Worm (Caenorhabditis elegans) whole organism, early embryonic: ENCODE data around the gene F44E2.6.
A peak's percentile ranks its signal among the peaks of the same experiment; 100 is the strongest.

Experiments
- B0310.2 ChIP-seq: sonication (generic microtip); optimal IDR thresholded peaks from 2 replicates; lab custom pipeline; 2016; ENCODE audit warnings: mild to moderate bottlenecking, missing genetic modification characterization, missing compliant biosample characterization
- F13C5.2 ChIP-seq: sonication (generic microtip); optimal IDR thresholded peaks from 2 replicates; lab custom pipeline; 2017; ENCODE audit warnings: mild to moderate bottlenecking, missing genetic modification characterization, inconsistent platforms, missing compliant biosample characterization
- aly-1 ChIP-seq: sonication (generic microtip); optimal IDR thresholded peaks from 2 replicates; lab custom pipeline; 2016; ENCODE audit warnings: missing genetic modification characterization, missing compliant biosample characterization
- ama-1 ChIP-seq: fragments of 150-350 bp; optimal IDR thresholded peaks from 2 replicates; lab custom pipeline; 2014
- ceh-13 ChIP-seq: fragments of 200-800 bp; sonication (Bioruptor generic); optimal IDR thresholded peaks from 2 replicates; lab custom pipeline; 2018; ENCODE audit warnings: mild to moderate bottlenecking, missing genetic modification characterization, missing compliant biosample characterization
- ceh-36 ChIP-seq: sonication (generic microtip); optimal IDR thresholded peaks from 2 replicates; lab custom pipeline; 2016; ENCODE audit warnings: missing genetic modification characterization, inconsistent platforms, missing compliant biosample characterization
- ets-7 ChIP-seq: sonication (generic microtip); optimal IDR thresholded peaks from 2 replicates; lab custom pipeline; 2016; ENCODE audit warnings: missing genotype, missing genetic modification characterization, missing compliant biosample characterization
- flt-1 ChIP-seq: fragments of 200-800 bp; sonication (Bioruptor generic); IDR thresholded peaks from 2 replicates; pipeline ENCODE4 v1.3.6; 2022; ENCODE audit warnings: missing genetic modification characterization, missing compliant biosample characterization
- hmbx-1 ChIP-seq: sonication (generic microtip); optimal IDR thresholded peaks from 2 replicates; lab custom pipeline; 2016; ENCODE audit warnings: mild to moderate bottlenecking, missing genetic modification characterization, missing compliant biosample characterization
- hmg-4 ChIP-seq: fragments of 200-800 bp; sonication (Bioruptor generic); optimal IDR thresholded peaks from 2 replicates; lab custom pipeline; 2018; ENCODE audit warnings: mild to moderate bottlenecking, missing genetic modification characterization, missing compliant biosample characterization
- hnd-1 ChIP-seq: sonication (generic microtip); optimal IDR thresholded peaks from 2 replicates; lab custom pipeline; 2016; ENCODE audit warnings: missing genetic modification characterization, missing compliant biosample characterization
- pes-1 ChIP-seq: fragments of 200-800 bp; sonication (Bioruptor generic); IDR thresholded peaks from 2 replicates; pipeline ENCODE4 v1.3.6; 2022; ENCODE audit warnings: missing genetic modification reagents, missing genetic modification characterization, missing compliant biosample characterization
- scrt-1 ChIP-seq: fragments of 200-800 bp; sonication (Bioruptor generic); IDR thresholded peaks from 2 replicates; pipeline ENCODE4 v1.3.6; 2022; ENCODE audit warnings: missing genetic modification characterization, missing compliant biosample characterization
- sea-1 ChIP-seq: fragments of 200-800 bp; sonication (Bioruptor generic); conservative IDR thresholded peaks from 2 replicates; pipeline ENCODE4 v1.3.6; 2022; ENCODE audit warnings: missing genetic modification characterization, missing compliant biosample characterization
- tbx-11 ChIP-seq: fragments of 200-800 bp; sonication (Bioruptor generic); IDR thresholded peaks from 2 replicates; pipeline ENCODE4 v1.3.6; 2022; ENCODE audit warnings: missing genetic modification characterization, missing compliant biosample characterization
- tbx-37 ChIP-seq: fragments of 200-800 bp; sonication (Bioruptor generic); conservative IDR thresholded peaks from 2 replicates; pipeline ENCODE4 v1.3.6; 2022; ENCODE audit warnings: missing genetic modification reagents, missing genetic modification characterization, missing compliant biosample characterization
- tra-4 ChIP-seq: sonication (generic microtip); optimal IDR thresholded peaks from 2 replicates; lab custom pipeline; 2017; ENCODE audit warnings: missing genetic modification characterization, missing compliant biosample characterization

The F44E2.6 gene

DNA sequence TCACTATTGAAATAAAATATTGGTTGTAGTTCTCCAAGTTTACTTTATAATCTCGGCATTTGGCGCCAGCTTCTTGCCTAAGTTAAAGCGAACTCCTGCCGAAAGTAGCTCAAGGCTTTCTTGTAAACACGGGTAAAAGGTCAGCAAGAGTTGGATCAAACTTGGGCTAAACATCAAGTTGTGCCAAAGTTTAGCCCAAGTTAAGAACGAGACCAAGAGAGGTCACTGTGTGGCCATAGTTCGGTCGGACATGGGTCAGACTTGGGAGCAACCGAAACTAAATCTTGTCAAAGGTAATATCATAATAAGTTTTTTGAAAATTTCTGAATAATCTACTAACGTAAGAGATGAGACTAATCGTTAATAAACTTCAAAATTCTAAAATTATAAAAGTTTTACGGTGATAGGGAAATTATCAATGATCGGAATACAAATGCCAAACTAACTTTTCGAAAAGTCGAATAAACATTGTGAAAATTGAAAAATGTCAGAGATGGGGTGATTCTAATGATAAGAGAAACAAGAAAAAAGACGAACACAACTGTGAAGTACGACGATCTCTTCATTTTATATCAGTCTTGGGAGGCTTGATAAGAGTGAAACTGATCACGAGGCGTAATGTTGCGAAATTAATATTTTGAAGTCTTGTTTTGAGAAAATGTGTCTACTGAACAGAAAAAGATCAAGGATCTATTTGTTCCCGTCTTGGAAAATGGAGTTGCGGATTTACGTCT is 23.1 kb upstream of the F44E2.6 start:
- TF ChIP-seq ama-1 (lab: Kevin White, UChicago) = no peak
- no peak for TF ChIP-seq hnd-1 (tag; lab: Kevin White, UChicago)
- no peak for TF ChIP-seq hmbx-1 (tag; lab: Kevin White, UChicago)
- TF ChIP-seq flt-1 (GFP tag; lab: Robert Waterston, UW) = no peak
- no peak for TF ChIP-seq sea-1 (GFP tag; lab: Robert Waterston, UW)
- TF ChIP-seq scrt-1 = no peak
- TF ChIP-seq ceh-36 (tag; lab: Kevin White, UChicago) = no peak
- TF ChIP-seq ceh-13 (GFP tag; lab: Kevin White, UChicago) = no peak
- no peak for TF ChIP-seq F13C5.2
- TF ChIP-seq tra-4 (tag; lab: Kevin White, UChicago) = no peak
- TF ChIP-seq tbx-37 (GFP tag; lab: Robert Waterston, UW) = no peak
- TF ChIP-seq hmg-4 (GFP tag; lab: Kevin White, UChicago) = no peak
- TF ChIP-seq aly-1 (tag; lab: Kevin White, UChicago) = no peak
- no peak for TF ChIP-seq pes-1 (GFP tag; lab: Robert Waterston, UW)
- TF ChIP-seq tbx-11 = no peak
- no peak for TF ChIP-seq B0310.2

DNA sequence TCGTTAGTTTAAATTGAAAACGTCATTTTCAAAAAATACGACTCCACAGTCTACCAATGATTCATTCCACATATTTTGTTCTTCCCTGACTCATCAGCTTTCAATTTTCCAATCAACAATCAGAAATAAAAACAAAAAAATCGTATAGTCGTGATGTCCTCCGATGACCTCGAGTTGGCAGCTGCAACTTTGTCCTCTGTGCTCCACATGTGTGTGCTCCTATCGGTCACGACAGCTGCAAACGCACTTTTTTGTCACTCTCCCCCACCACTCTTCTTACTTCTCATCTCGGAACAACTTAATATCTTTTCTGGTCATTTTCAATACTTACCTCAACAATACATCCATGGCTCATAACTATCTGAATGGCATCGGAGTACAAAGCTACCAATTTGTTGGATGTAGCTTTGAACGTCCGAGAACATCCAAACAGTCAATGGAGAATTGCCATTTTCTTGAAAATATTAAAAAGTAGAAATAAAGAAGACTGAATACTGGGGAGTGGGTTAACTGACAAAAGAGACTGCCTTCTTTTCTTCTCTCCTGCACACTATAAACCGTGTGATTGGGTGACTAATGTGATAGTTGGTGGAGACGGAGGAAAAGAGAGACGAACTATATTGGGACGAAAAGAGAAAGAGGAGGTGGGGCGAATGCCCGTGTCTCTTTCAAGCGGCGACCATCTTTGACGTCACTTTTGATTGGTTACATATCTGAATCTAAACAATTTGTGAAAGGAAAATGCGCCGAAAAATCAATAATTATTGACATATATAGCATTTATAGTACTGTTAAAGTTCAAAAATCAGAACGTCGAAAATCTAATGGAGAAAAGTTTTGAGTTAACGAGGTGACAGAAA is 22.2 kb upstream of the F44E2.6 start:
- TF ChIP-seq aly-1 (tag; lab: Kevin White, UChicago) = no peak
- no peak for TF ChIP-seq ama-1 (lab: Kevin White, UChicago)
- no peak for TF ChIP-seq hnd-1 (tag; lab: Kevin White, UChicago)

DNA sequence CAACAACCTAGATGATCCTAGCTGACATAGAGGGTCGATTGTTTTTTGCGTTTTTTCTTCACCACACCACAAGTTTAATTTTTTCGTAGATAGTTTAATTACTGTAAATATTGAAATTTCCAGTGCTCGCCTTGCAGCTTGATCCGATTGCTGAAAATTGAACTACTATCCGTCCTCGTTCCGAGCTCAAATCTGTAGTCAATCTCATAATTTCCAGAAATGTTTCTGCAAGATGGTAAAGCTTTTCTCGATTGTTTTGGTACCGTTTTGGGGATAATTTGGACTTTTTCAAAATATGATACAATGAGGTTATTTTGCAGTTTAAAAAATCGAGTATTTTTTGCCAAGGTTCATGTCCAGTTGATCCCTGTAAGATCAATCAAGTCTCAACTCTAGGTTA is 21.0 kb upstream of the F44E2.6 start:
- TF ChIP-seq ama-1 (lab: Kevin White, UChicago) = no peak

DNA sequence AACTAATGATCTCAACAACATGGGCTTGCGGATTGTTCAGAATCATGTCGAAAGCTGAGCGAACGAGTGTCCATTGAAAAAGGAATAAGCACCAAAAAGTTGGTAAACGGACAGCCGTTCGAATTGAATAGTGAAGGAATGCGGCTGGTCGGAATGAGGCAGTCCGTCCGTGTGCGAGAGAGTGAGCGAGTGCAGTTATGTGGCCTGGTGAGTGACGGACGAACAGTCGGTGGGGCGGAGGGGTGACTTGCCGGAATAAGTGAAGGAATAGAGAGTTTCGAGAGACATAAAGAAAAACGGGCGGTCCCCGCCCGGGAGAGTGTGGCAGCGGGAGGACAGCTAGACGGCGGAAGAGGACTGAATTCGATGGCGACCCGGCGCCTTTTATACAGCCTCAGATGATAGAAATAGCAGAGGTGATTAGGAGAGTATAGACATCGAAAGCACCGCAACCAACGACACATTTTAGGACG is 20.3 kb upstream of the F44E2.6 start:
- TF ChIP-seq ceh-36 (tag; lab: Kevin White, UChicago) (no peak), sea-1 (GFP tag; lab: Robert Waterston, UW) (peak; percentile 34; the same call in 1 of the 2 replicates), scrt-1 (0 out of 2 replicates have a peak, but pooled peaks have one; percentile 54), hnd-1 (tag; lab: Kevin White, UChicago) (no peak), flt-1 (GFP tag; lab: Robert Waterston, UW) (no peak), B0310.2 (peak; percentile 57), tra-4 (tag; lab: Kevin White, UChicago) (no peak), hmg-4 (GFP tag; lab: Kevin White, UChicago) (peak; percentile 77), F13C5.2 (no peak), ceh-13 (GFP tag; lab: Kevin White, UChicago) (no peak), tbx-11 (0 out of 2 replicates have a peak, but pooled peaks have one; percentile 21), ets-7 (tag; lab: Kevin White, UChicago) (no peak), hmbx-1 (tag; lab: Kevin White, UChicago) (no peak), aly-1 (tag; lab: Kevin White, UChicago) (peak; percentile 68), ama-1 (lab: Kevin White, UChicago) (peak; percentile 81)

DNA sequence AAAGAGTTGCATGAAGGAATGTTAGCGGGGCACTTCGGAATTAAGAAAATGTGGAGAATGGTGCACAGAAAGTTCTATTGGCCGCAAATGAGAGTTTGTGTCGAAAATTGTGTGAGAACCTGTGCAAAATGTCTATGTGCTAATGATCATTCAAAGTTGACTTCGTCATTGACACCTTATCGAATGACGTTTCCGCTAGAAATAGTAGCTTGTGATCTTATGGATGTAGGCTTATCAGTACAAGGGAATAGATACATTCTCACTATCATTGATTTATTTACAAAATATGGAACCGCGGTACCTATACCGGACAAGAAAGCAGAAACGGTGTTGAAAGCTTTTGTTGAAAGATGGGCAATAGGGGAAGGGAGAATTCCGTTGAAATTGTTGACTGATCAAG is 13.5 kb upstream of the F44E2.6 start:
- TF ChIP-seq ceh-13 (GFP tag; lab: Kevin White, UChicago) = no peak
- no peak for TF ChIP-seq tbx-37 (GFP tag; lab: Robert Waterston, UW)
- no peak for TF ChIP-seq hmbx-1 (tag; lab: Kevin White, UChicago)

DNA sequence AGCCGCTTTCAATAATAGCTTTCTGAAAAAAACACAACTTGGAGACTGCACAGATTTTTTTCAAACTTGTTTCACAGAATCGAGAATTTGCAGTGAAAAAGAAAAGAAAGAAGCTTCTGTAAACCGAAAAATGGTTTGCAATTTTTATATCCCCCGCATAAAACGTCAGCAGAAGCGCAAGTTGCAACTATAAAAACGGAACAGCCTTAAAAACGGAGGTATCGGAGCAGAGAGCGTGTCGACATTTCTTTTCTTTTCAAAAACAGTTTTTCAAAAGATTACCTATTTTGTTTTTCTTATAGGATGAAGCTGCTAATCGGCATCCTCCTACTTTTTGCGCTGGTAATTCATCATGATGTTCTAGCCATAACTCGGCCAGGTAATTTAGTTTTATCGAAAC is 6.9 kb upstream of the F44E2.6 start, which contains the start of gene plg-1:
Gene plg-1, plus strand, starts transcription at position 301 of the 400 bp plus-strand sequence.
- TF ChIP-seq sea-1 (GFP tag; lab: Robert Waterston, UW) = no peak
- TF ChIP-seq pes-1 (GFP tag; lab: Robert Waterston, UW) = no peak
- no peak for TF ChIP-seq ceh-36 (tag; lab: Kevin White, UChicago)
- TF ChIP-seq ceh-13 (GFP tag; lab: Kevin White, UChicago) = no peak
- no peak for TF ChIP-seq F13C5.2
- TF ChIP-seq B0310.2 = no peak
- TF ChIP-seq flt-1 (GFP tag; lab: Robert Waterston, UW) = no peak

DNA sequence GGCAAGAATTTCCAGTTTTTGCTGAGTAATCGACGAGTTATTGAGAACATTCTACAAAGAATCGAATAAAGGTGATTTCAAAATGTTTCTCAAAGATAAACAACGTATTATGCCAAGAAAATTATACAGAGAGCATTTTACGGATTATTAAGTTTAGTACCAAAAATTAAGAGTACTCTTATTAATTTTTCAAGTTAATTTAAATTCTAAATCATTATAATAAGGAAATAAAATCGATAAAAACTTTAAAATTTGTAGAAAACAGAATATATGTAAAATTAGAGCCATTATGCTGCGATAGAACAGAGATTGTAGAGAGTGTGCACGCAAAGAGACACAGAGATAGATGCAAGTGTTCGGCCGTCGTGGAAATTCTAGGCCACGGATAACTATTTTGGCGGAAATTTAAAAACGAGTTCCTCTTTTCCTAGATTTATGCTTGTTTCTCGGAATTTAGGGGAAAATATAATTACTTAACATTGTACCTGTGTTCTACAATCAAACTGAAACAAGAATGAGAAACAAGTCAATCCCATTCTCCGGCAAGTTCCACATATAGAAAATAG is 5.6 kb upstream of the F44E2.6 start, which contains the start of gene F44E2.9:
Gene F44E2.9, minus strand, starts transcription at position 51 of the 566 bp plus-strand sequence.
- TF ChIP-seq tbx-37 (GFP tag; lab: Robert Waterston, UW) = peak; percentile 61
- no peak for TF ChIP-seq ama-1 (lab: Kevin White, UChicago)

DNA sequence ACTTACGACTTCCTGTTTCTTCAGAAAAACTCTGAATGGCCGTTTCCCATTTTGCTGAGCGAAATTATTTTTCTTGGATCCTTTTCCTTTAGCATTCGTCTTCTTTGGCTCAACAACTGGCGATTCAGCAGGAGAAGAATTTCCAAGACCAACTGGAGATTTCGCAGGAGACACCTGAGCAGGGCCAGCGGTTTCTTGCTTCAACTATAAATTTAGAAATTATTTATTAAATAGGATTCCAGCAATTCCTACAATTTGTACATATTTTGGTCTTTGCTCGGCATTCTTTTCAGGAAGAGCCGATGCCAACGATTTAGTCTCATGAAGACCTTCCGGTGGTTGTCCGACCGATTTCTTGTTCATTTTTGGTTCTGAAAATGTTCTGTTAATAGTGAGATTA is 4.5 kb upstream of the F44E2.6 start, which contains the start of gene F44E2.8:
Gene F44E2.8, minus strand, starts transcription at position 371 of the 400 bp plus-strand sequence.
- TF ChIP-seq sea-1 (GFP tag; lab: Robert Waterston, UW) = no peak
- no peak for TF ChIP-seq hnd-1 (tag; lab: Kevin White, UChicago)
